Worm (Caenorhabditis elegans) whole organism, L4 larva: ENCODE measurements around the gene acl-1.
A peak's percentile ranks its signal among the peaks of the same experiment; 100 is the strongest.

ENCODE experiments used
- D1046.2 ChIP-seq: fragments of 200-800 bp; sonication (Bioruptor generic); IDR thresholded peaks from 2 replicates; pipeline ENCODE4 v1.3.6; 2022; ENCODE audit warnings: missing genetic modification characterization, missing compliant biosample characterization
- F10B5.3 ChIP-seq: sonication (generic microtip); optimal IDR thresholded peaks from 2 replicates; lab custom pipeline; 2016; ENCODE audit warnings: mild to moderate bottlenecking, missing genetic modification characterization, missing compliant biosample characterization
- F44E2.7 ChIP-seq: fragments of 200-800 bp; sonication (Bioruptor generic); IDR thresholded peaks from 2 replicates; pipeline ENCODE4 v2.1.2; 2022; ENCODE audit warnings: missing genetic modification characterization, missing compliant biosample characterization
- F49E8.2 ChIP-seq: sonication (generic microtip); optimal IDR thresholded peaks from 2 replicates; lab custom pipeline; 2016; ENCODE audit warnings: missing compliant biosample characterization, mild to moderate bottlenecking, missing genetic modification characterization, borderline replicate concordance
- R02D3.7 ChIP-seq: fragments of 150-350 bp; sonication (generic microtip); optimal IDR thresholded peaks from 3 replicates; lab custom pipeline; 2014; ENCODE audit warnings: missing biosample characterization, missing genetic modification characterization
- T20F7.1 ChIP-seq: fragments of 200-800 bp; sonication (Bioruptor generic); optimal IDR thresholded peaks from 2 replicates; lab custom pipeline; 2018; ENCODE audit warnings: mild to moderate bottlenecking, missing genetic modification characterization, missing compliant biosample characterization
- Y48G9A.11 ChIP-seq: fragments of 200-800 bp; sonication (Bioruptor generic); IDR thresholded peaks from 2 replicates; pipeline ENCODE4 v1.3.6; 2022; ENCODE audit warnings: missing genetic modification reagents, missing genetic modification characterization, missing compliant biosample characterization
- Y5F2A.4 ChIP-seq: fragments of 200-800 bp; sonication (Bioruptor generic); optimal IDR thresholded peaks from 2 replicates; lab custom pipeline; 2018; ENCODE audit warnings: mild to moderate bottlenecking, missing genetic modification characterization, missing compliant biosample characterization
- Y75B8A.6 ChIP-seq: fragments of 200-800 bp; sonication (Bioruptor generic); IDR thresholded peaks from 2 replicates; pipeline ENCODE4 v1.3.6; 2022; ENCODE audit warnings: missing genetic modification reagents, missing genetic modification characterization, missing compliant biosample characterization
- ZK337.2 ChIP-seq: fragments of 200-800 bp; sonication (Bioruptor generic); IDR thresholded peaks from 2 replicates; pipeline ENCODE4 v1.3.6; 2022; ENCODE audit warnings: missing genetic modification reagents, missing genetic modification characterization, missing compliant biosample characterization
- ZK546.5 ChIP-seq, 2 experiments: sonication (generic microtip); optimal IDR thresholded peaks; 2 replicates each; lab custom pipeline; 2017; ENCODE audit warnings: missing biosample characterization in 2 of 2, missing genetic modification characterization in 2 of 2
- ama-1 ChIP-seq: fragments of 150-350 bp; optimal IDR thresholded peaks from 2 replicates; lab custom pipeline; 2014; ENCODE audit warnings: inconsistent platforms, mixed read lengths
- ceh-32 ChIP-seq: sonication (generic microtip); optimal IDR thresholded peaks from 2 replicates; lab custom pipeline; 2016; ENCODE audit warnings: mild to moderate bottlenecking, missing genetic modification characterization, missing compliant biosample characterization; ENCODE audit not compliant: poor library complexity
- ceh-44 ChIP-seq: fragments of 200-800 bp; sonication (Bioruptor generic); IDR thresholded peaks from 2 replicates; pipeline ENCODE4 v1.3.6; 2022; ENCODE audit warnings: missing genetic modification reagents, missing genetic modification characterization, missing compliant biosample characterization
- ces-1 ChIP-seq: fragments of 150-350 bp; sonication (generic microtip); optimal IDR thresholded peaks from 4 replicates; lab custom pipeline; 2014; ENCODE audit warnings: missing biosample characterization, missing genetic modification reagents, missing genetic modification characterization
- daf-16 ChIP-seq, 3 experiments: sonication (generic microtip); optimal IDR thresholded peaks; 2 replicates each; lab custom pipeline; 2016 to 2017; ENCODE audit warnings: missing genetic modification characterization in 3 of 3, missing genetic modification reagents in 3 of 3, mild to moderate bottlenecking in 2 of 3, missing compliant biosample characterization in 2 of 3, missing biosample characterization in 1 of 3, moderate library complexity in 1 of 3
- dmd-8 ChIP-seq: fragments of 200-800 bp; sonication (Bioruptor generic); IDR thresholded peaks from 2 replicates; pipeline ENCODE4 v1.3.6; 2022; ENCODE audit warnings: missing genetic modification characterization, missing compliant biosample characterization
- dpl-1 ChIP-seq: fragments of 150-350 bp; optimal IDR thresholded peaks from 2 replicates; lab custom pipeline; 2014; ENCODE audit warnings: missing biosample characterization, missing genetic modification reagents, missing genetic modification characterization
- dve-1 ChIP-seq: sonication (generic microtip); optimal IDR thresholded peaks from 2 replicates; lab custom pipeline; 2017; ENCODE audit warnings: antibody characterized with exemption, mild to moderate bottlenecking, missing genetic modification characterization, missing compliant biosample characterization; ENCODE audit not compliant: insufficient read depth
- egl-27 ChIP-seq: sonication (generic microtip); optimal IDR thresholded peaks from 3 replicates; lab custom pipeline; 2017; ENCODE audit warnings: missing biosample characterization, missing genetic modification reagents, missing genetic modification characterization
- egl-43 ChIP-seq: fragments of 200-800 bp; sonication (Bioruptor generic); IDR thresholded peaks from 2 replicates; pipeline ENCODE4 v1.3.6; 2022; ENCODE audit warnings: missing genetic modification reagents, missing genetic modification characterization, missing compliant biosample characterization
- hif-1 ChIP-seq, 2 experiments: sonication (generic microtip); optimal IDR thresholded peaks; 2 replicates each; lab custom pipeline; 2016 to 2017; ENCODE audit warnings: missing compliant biosample characterization in 2 of 2, missing genetic modification characterization in 2 of 2, missing genetic modification reagents in 2 of 2, missing genotype in 2 of 2, mild to moderate bottlenecking in 1 of 2
- jun-1 ChIP-seq: fragments of 150-350 bp; optimal IDR thresholded peaks from 2 replicates; lab custom pipeline; 2014; ENCODE audit warnings: missing biosample characterization, missing genetic modification reagents, missing genetic modification characterization
- lin-1 ChIP-seq: fragments of 200-800 bp; sonication (Bioruptor generic); IDR thresholded peaks from 2 replicates; pipeline ENCODE4 v1.3.6; 2022; ENCODE audit warnings: missing genetic modification reagents, missing genetic modification characterization, missing compliant biosample characterization
- lin-13 ChIP-seq: fragments of 150-350 bp; optimal IDR thresholded peaks from 2 replicates; lab custom pipeline; 2014; ENCODE audit warnings: missing biosample characterization, missing genetic modification reagents, missing genetic modification characterization
- lin-15B ChIP-seq: fragments of 150-350 bp; sonication (generic microtip); optimal IDR thresholded peaks from 3 replicates; lab custom pipeline; 2014; ENCODE audit warnings: missing biosample characterization, missing genetic modification characterization
- lin-38 ChIP-seq: fragments of 200-800 bp; sonication (Bioruptor generic); IDR thresholded peaks from 2 replicates; pipeline ENCODE4 v1.3.6; 2022; ENCODE audit warnings: missing genetic modification reagents, missing genetic modification characterization, missing compliant biosample characterization
- lsy-2 ChIP-seq, 2 experiments: fragments of 150-350 bp in 1 of 2; sonication (generic microtip) in 1 of 2; optimal IDR thresholded peaks; 2 replicates each; lab custom pipeline; 2014 to 2017; ENCODE audit warnings: missing biosample characterization in 2 of 2, missing genetic modification characterization in 2 of 2
- madf-9 ChIP-seq: fragments of 200-800 bp; sonication (Bioruptor generic); conservative IDR thresholded peaks from 2 replicates; pipeline ENCODE4 v1.3.6; 2022; ENCODE audit warnings: missing genetic modification reagents, missing genetic modification characterization, missing compliant biosample characterization
- mes-2 ChIP-seq: sonication (generic microtip); optimal IDR thresholded peaks from 2 replicates; lab custom pipeline; 2016; ENCODE audit warnings: missing genotype, mild to moderate bottlenecking, missing genetic modification characterization, missing compliant biosample characterization; ENCODE audit not compliant: poor library complexity, severe bottlenecking
- nhr-10 ChIP-seq: fragments of 150-350 bp; optimal IDR thresholded peaks from 2 replicates; lab custom pipeline; 2014; ENCODE audit warnings: missing biosample characterization, missing genetic modification characterization
- nhr-102 ChIP-seq: sonication (generic microtip); optimal IDR thresholded peaks from 2 replicates; lab custom pipeline; 2016; ENCODE audit warnings: mild to moderate bottlenecking, missing genetic modification characterization, moderate library complexity, missing compliant biosample characterization
- nhr-111 ChIP-seq: fragments of 200-800 bp; sonication (Bioruptor generic); optimal IDR thresholded peaks from 2 replicates; lab custom pipeline; 2018; ENCODE audit warnings: mild to moderate bottlenecking, missing genetic modification characterization, missing compliant biosample characterization
- nhr-237 ChIP-seq: sonication (generic microtip); optimal IDR thresholded peaks from 2 replicates; lab custom pipeline; 2017; ENCODE audit warnings: missing biosample characterization, missing genetic modification characterization
- nhr-25 ChIP-seq: sonication (generic microtip); optimal IDR thresholded peaks from 2 replicates; lab custom pipeline; 2017; ENCODE audit warnings: missing genetic modification characterization, mild to moderate bottlenecking, missing compliant biosample characterization, antibody characterized with exemption, moderate library complexity, borderline replicate concordance; ENCODE audit not compliant: insufficient read depth
- nhr-42 ChIP-seq: fragments of 200-800 bp; sonication (Bioruptor generic); IDR thresholded peaks from 2 replicates; pipeline ENCODE4 v1.3.6; 2022; ENCODE audit warnings: missing genetic modification characterization, missing compliant biosample characterization
- nhr-77 ChIP-seq: fragments of 150-350 bp; optimal IDR thresholded peaks from 2 replicates; lab custom pipeline; 2014; ENCODE audit warnings: missing biosample characterization, missing genetic modification characterization
- pha-4 ChIP-seq, 2 experiments: fragments of 150-350 bp in 1 of 2; fragments of 200-800 bp in 1 of 2; sonication (Bioruptor generic) in 1 of 2; IDR thresholded peaks in 1 of 2; optimal IDR thresholded peaks in 1 of 2; 2 replicates each; pipeline versions ENCODE4 v1.3.6 to Lab custom; 2014 to 2022; ENCODE audit warnings: missing genetic modification characterization in 2 of 2, missing genetic modification reagents in 2 of 2, missing biosample characterization in 1 of 2, missing compliant biosample characterization in 1 of 2
- rbr-2 ChIP-seq: sonication (generic microtip); optimal IDR thresholded peaks from 2 replicates; lab custom pipeline; 2016; ENCODE audit warnings: missing genotype, missing genetic modification characterization, missing compliant biosample characterization
- saeg-2 ChIP-seq: fragments of 200-800 bp; sonication (Bioruptor generic); IDR thresholded peaks from 2 replicates; pipeline ENCODE4 v1.3.6; 2022; ENCODE audit warnings: missing genetic modification reagents, missing genetic modification characterization, missing compliant biosample characterization
- sdz-12 ChIP-seq: fragments of 200-800 bp; sonication (Bioruptor generic); optimal IDR thresholded peaks from 2 replicates; lab custom pipeline; 2018; ENCODE audit warnings: mild to moderate bottlenecking, missing genetic modification characterization, missing compliant biosample characterization
- set-16 ChIP-seq: fragments of 200-800 bp; sonication (Bioruptor generic); IDR thresholded peaks from 2 replicates; pipeline ENCODE4 v1.3.6; 2022; ENCODE audit warnings: missing genetic modification reagents, missing genetic modification characterization, missing compliant biosample characterization
- skn-1 ChIP-seq: fragments of 150-350 bp; optimal IDR thresholded peaks from 2 replicates; lab custom pipeline; 2014; ENCODE audit warnings: missing biosample characterization, missing genetic modification characterization
- snpc-4 ChIP-seq: fragments of 150-350 bp; optimal IDR thresholded peaks from 2 replicates; lab custom pipeline; 2014; ENCODE audit warnings: missing biosample characterization, missing genetic modification characterization
- unc-62 ChIP-seq, 3 experiments: fragments of 150-350 bp in 1 of 3; sonication (generic microtip); optimal IDR thresholded peaks in 2 of 3; peaks in 1 of 3; 1 replicate in 1 of 3; 2 replicates in 2 of 3; lab custom pipeline; 2014 to 2017; ENCODE audit warnings: missing biosample characterization in 3 of 3, missing genetic modification characterization in 3 of 3, missing genetic modification reagents in 3 of 3, missing genotype in 1 of 3
- zfp-3 ChIP-seq: fragments of 200-800 bp; sonication (Bioruptor generic); conservative IDR thresholded peaks from 2 replicates; pipeline ENCODE4 v1.3.6; 2022; ENCODE audit warnings: missing genetic modification reagents, missing genetic modification characterization, missing compliant biosample characterization
- zip-2 ChIP-seq: fragments of 150-350 bp; optimal IDR thresholded peaks from 2 replicates; lab custom pipeline; 2014; ENCODE audit warnings: missing biosample characterization, missing genetic modification characterization
- ztf-7 ChIP-seq: fragments of 150-350 bp; optimal IDR thresholded peaks from 2 replicates; lab custom pipeline; 2014; ENCODE audit warnings: missing biosample characterization, missing genetic modification characterization

acl-1 gene

ce11 chrX:15849397-15849935, at the start of gene acl-1:
TSS of gene acl-1 (plus strand) at chrX:15849885.
- 0 out of 2 replicates have a peak, but pooled peaks have one; percentile 33 for TF ChIP-seq madf-9 (GFP tag; lab: Robert Waterston, UW)
- no peak for TF ChIP-seq egl-43 (GFP tag; lab: Robert Waterston, UW)
- TF ChIP-seq dmd-8: no peak
- no peak for TF ChIP-seq ZK546.5 (tag; optimal IDR thresholded peaks at IDR 0.05; lab: Kevin White, UChicago)
- TF ChIP-seq nhr-102 (tag; lab: Kevin White, UChicago): peak; percentile 57
- peak in 1 of 2 experiments; percentile 29 for TF ChIP-seq daf-16 (GFP tag; optimal IDR thresholded peaks at IDR 0.05; lab: Kevin White, UChicago)
- no peak for TF ChIP-seq daf-16 (tag; optimal IDR thresholded peaks at IDR 0.05; lab: Kevin White, UChicago)
- TF ChIP-seq ceh-44 (GFP tag; lab: Robert Waterston, UW): no peak
- TF ChIP-seq set-16 (GFP tag; lab: Robert Waterston, UW): no peak
- peak; percentile 14 for TF ChIP-seq lin-13
- TF ChIP-seq saeg-2: no peak
- TF ChIP-seq nhr-25 (tag; lab: Kevin White, UChicago): peak; percentile 36
- no peak for TF ChIP-seq sdz-12 (GFP tag; lab: Kevin White, UChicago)
- no peak for TF ChIP-seq ama-1 (lab: Kevin White, UChicago)
- TF ChIP-seq lin-15B: peak; percentile 47
- no peak for TF ChIP-seq F10B5.3 (tag; lab: Kevin White, UChicago)
- no peak for TF ChIP-seq skn-1 (tag; lab: Kevin White, UChicago)
- no peak for TF ChIP-seq Y5F2A.4 (GFP tag; lab: Kevin White, UChicago)
- peak in 1 of 2 experiments; percentile 85 for TF ChIP-seq hif-1 (tag; optimal IDR thresholded peaks at IDR 0.05; lab: Kevin White, UChicago)
- TF ChIP-seq dpl-1 (GFP tag; lab: Kevin White, UChicago): peak; percentile 51
- TF ChIP-seq lin-38 (GFP tag; lab: Robert Waterston, UW): peak; percentile 53
- no peak for TF ChIP-seq zfp-3 (GFP tag; lab: Robert Waterston, UW)
- TF ChIP-seq F44E2.7 (GFP tag; lab: Robert Waterston, UW): no peak
- peak in 1 of 2 experiments; percentile 43 for TF ChIP-seq unc-62 (GFP tag; optimal IDR thresholded peaks at IDR 0.05 in 1 of 2; lab: Kevin White, UChicago)
- TF ChIP-seq unc-62 (tag; optimal IDR thresholded peaks at IDR 0.05; lab: Kevin White, UChicago): no peak
- TF ChIP-seq F49E8.2 (tag; lab: Kevin White, UChicago): no peak
- TF ChIP-seq ZK337.2 (GFP tag; lab: Robert Waterston, UW): no peak
- TF ChIP-seq nhr-77: peak; percentile 11
- TF ChIP-seq ces-1: no peak
- no peak for TF ChIP-seq ceh-32 (tag; lab: Kevin White, UChicago)
- peak; percentile 45 to 85 for TF ChIP-seq lsy-2 (tag; optimal IDR thresholded peaks at IDR 0.05; lab: Kevin White, UChicago)
- TF ChIP-seq jun-1 (tag; lab: Kevin White, UChicago): no peak
- no peak for TF ChIP-seq egl-27 (tag; lab: Kevin White, UChicago)
- TF ChIP-seq mes-2: peak; percentile 85
- peak; percentile 25 for TF ChIP-seq dve-1 (tag; lab: Kevin White, UChicago)
- TF ChIP-seq pha-4 (GFP tag; IDR thresholded peaks at IDR 0.05; lab: Robert Waterston, UW): no peak
- no peak for TF ChIP-seq pha-4 (tag; optimal IDR thresholded peaks at IDR 0.05; lab: Kevin White, UChicago)
- TF ChIP-seq D1046.2 (GFP tag; lab: Robert Waterston, UW): 0 out of 2 replicates have a peak, but pooled peaks have one; percentile 38
- no peak for TF ChIP-seq lin-1 (GFP tag; lab: Robert Waterston, UW)
- no peak for TF ChIP-seq zip-2 (tag; lab: Kevin White, UChicago)
- no peak for TF ChIP-seq nhr-10 (tag; lab: Kevin White, UChicago)
- peak; percentile 84 for TF ChIP-seq rbr-2 (tag; lab: Kevin White, UChicago)
- TF ChIP-seq Y75B8A.6: no peak
- TF ChIP-seq nhr-42 (GFP tag; lab: Robert Waterston, UW): no peak
- no peak for TF ChIP-seq Y48G9A.11
- TF ChIP-seq T20F7.1 (GFP tag; lab: Kevin White, UChicago): peak; percentile 99
- peak; percentile 79 for TF ChIP-seq R02D3.7 (tag; lab: Kevin White, UChicago)
- no peak for TF ChIP-seq ztf-7 (tag; lab: Kevin White, UChicago)
- TF ChIP-seq nhr-237: no peak
- no peak for TF ChIP-seq nhr-111 (GFP tag; lab: Kevin White, UChicago)
- TF ChIP-seq snpc-4: no peak
